Fruit fly (Drosophila melanogaster): ENCODE results near the gene subdued.

The subdued gene

DNA sequence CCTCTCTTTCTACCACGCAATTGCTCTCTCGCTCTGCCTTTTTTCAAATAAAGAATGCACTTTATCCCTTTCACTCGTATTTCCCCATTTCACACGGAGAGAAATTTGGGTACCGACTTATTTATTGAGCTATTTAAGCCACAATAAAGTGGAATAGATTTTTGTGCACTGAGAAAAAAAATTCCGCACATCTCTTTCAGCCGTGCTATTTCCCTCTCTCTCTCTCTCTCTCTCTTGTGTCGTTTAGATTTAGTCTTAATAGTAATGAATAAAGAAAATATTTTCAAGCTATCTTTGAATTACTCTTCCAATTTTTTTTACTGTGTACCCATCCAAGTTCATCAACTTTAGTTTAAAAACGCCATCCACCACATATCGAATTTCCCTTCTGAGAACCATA is 18.9 kb downstream of the subdued start (continued):
- TF ChIP-seq pdm3 (GFP tag; optimal IDR thresholded peaks at IDR 0.05) (peak; percentile 82), CG11294 (GFP tag; IDR thresholded peaks at IDR 0.05) (peak; percentile 53), spab (GFP tag; optimal IDR thresholded peaks at IDR 0.05) (peak; percentile 32), CG11902 (GFP tag; optimal IDR thresholded peaks at IDR 0.05) (peak; percentile 67), Hr38 (GFP tag; optimal IDR thresholded peaks at IDR 0.05) (no peak), CG3032 (tag; optimal IDR thresholded peaks at IDR 0.05) (peak; percentile 54), dsx (GFP tag; optimal IDR thresholded peaks at IDR 0.05; ENCODE audit: poor library complexity, severe bottlenecking) (no peak), CG31627 (GFP tag; optimal IDR thresholded peaks at IDR 0.05) (peak; percentile 85), CG10631 (GFP tag; optimal IDR thresholded peaks at IDR 0.05) (peak; percentile 60), ss (GFP tag; optimal IDR thresholded peaks at IDR 0.05) (peak in 1 of 2 experiments; percentile 50), CG15336 (GFP tag; IDR thresholded peaks at IDR 0.05) (peak; percentile 78), CG6276 (GFP tag; optimal IDR thresholded peaks at IDR 0.05) (peak; percentile 46)

DNA sequence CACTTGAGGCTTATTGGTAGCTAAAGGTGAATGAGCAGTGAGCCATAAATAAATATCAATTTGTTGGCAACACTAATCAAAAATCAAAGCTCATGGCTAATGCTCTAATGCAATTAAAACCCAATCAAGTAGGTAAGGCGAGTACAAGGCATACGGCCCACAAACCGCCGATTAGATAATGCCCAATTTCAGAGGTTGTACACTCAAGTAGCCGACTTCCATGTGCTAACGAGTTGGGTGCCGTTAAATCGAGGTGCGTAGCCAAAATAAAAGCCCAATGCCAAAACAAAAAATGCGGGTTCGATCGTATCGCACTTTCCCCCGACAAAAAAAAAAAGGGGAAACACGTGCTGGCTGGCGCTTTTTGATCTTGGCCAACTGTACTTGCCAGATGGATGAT is 20.5 kb downstream of the subdued start:
- TF ChIP-seq Eip93F (GFP tag; optimal IDR thresholded peaks at IDR 0.05) (no peak), vri (GFP tag; optimal IDR thresholded peaks at IDR 0.05) (peak; percentile 62)

DNA sequence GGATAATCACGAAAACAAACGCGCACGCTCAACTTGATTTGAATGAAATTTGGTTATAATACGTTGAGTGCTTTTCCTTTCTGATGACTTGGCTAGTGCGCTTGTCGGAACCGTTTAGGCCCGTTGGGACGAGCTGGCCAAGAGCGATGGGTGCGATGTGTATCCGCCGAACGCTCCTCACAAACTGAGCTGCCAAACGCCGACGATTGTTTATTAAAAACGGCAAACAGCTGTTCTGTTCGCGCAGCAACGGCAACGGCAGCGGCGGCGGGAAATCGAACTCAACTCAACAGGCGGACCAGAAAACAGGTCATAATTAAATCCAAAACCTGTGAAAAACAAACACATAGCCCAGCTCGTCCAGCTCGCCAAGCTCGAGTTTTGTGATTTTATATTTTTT is 21.6 kb downstream of the subdued start:
- TF ChIP-seq Eip78C (GFP tag) = peak; percentile 25
- peak; percentile 42 for TF ChIP-seq fkh (GFP tag; optimal IDR thresholded peaks at IDR 0.05)
- no peak for TF ChIP-seq acj6 (GFP tag; optimal IDR thresholded peaks at IDR 0.05)
- no peak for TF ChIP-seq Eip75B (GFP tag; optimal IDR thresholded peaks at IDR 0.05)
- no peak for TF ChIP-seq Sox14 (GFP tag; optimal IDR thresholded peaks at IDR 0.05)
- TF ChIP-seq CG6163 (GFP tag; IDR thresholded peaks at IDR 0.05) = peak; percentile 14; the same call in 1 of the 3 replicates
- TF ChIP-seq Ets96B (tag; optimal IDR thresholded peaks at IDR 0.05) = no peak
- no peak for TF ChIP-seq fd59A (GFP tag; optimal IDR thresholded peaks at IDR 0.05)

DNA sequence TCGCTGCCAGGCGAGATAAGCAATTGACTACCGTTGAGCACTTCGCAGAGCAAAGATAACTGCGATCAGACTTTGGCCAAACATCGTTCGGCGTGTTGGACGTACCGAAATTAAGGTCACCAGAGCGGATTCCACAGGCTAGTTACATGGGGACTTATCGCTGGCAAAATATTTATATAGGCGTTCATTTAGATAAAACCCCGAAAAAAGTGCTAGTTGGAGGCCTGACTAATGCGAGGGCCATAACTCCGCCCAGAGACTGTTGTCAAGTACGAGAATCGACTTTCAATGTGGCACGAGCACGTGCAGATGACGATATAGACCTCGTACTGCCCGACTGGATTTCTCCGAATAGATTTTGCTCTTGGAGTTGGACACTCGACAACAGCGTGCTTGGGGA is 22.6 kb downstream of the subdued start:
- TF ChIP-seq CG6163 (GFP tag; IDR thresholded peaks at IDR 0.05) (no peak), fkh (GFP tag; optimal IDR thresholded peaks at IDR 0.05) (peak; percentile 41)

DNA sequence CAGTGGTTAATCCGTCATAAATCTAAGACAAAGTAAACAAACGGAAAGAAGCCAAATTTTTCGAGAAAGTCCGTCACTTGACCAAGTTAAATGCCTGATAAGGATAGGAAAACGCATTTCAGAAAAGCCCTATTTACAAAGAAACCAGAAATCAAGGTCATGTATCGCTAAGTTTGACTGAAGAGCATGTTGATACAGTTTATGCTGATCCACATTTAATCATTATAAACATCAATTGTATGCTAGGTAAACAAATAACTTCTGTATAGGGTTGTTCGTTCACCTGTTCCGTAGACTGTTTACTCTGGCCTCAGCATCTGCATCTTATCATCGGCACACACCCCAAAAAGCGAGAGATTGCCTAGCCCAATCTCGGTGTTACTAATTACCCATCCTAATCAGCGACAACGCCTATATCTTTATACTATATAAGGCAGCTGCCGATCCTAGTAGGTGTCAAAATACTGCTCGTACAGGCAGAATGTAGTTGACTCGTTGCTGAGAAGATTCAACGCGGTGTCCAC is 29.6 kb downstream of the subdued start, which contains the start of gene CG16727:
Gene CG16727, plus strand, starts transcription at position 474 of the 524 bp plus-strand sequence.
- TF ChIP-seq fkh (GFP tag; optimal IDR thresholded peaks at IDR 0.05) = peak; percentile 77
- no peak for TF ChIP-seq vri (GFP tag; optimal IDR thresholded peaks at IDR 0.05)

DNA sequence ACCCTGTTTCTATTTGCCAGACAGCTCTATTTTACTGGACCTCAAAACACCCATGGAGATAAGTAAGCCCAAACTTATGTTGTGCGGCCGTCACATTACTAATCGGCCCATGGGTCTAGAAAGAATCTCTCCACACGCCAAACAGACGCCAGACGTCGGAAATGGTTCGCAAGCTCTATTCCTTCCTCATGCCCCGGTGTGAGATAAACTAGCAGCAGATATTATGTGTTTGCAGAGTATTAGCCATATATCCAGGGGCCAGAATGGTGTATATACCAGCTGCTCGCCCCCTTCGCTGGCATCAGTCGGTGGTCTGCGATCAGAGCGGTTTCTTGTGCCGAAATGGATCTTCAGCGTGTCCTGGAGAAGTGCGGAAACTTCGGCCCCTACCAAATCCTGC is 32.6 kb downstream of the subdued start, which contains the start of gene CG17752:
Gene CG17752, plus strand, starts transcription at position 301 of the 400 bp plus-strand sequence.
- TF ChIP-seq CG11762 (GFP tag; optimal IDR thresholded peaks at IDR 0.05; ENCODE audit: insufficient read depth) = no peak
- TF ChIP-seq fkh (GFP tag; optimal IDR thresholded peaks at IDR 0.05) = peak; percentile 10

DNA sequence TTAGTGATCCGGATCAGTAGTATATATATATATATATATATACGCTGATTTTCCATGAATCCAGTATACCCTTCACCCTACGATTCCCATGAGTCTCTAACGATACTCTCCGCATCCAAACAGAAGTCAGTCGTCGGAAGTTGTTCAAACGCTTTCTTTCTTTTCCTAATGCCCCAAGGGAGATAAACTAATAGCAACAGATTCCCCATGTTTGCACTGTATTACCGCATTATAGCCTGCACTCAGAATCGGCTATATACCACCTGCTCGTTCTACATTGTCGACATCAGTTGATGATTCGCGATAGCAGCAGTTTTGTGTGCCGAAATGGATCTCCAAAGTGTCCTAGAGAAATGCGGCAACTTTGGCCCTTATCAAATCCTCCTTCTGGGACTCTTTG is 35.6 kb downstream of the subdued start, which contains the start of gene CG17751:
Gene CG17751, plus strand, starts transcription at position 301 of the 400 bp plus-strand sequence.
- TF ChIP-seq achi (GFP tag; optimal IDR thresholded peaks at IDR 0.05) (no peak), CG31627 (GFP tag; optimal IDR thresholded peaks at IDR 0.05) (no peak), Lpt (GFP tag; optimal IDR thresholded peaks at IDR 0.05) (no peak), svp (GFP tag) (no peak), CG6163 (GFP tag; IDR thresholded peaks at IDR 0.05) (no peak), CG9139 (GFP tag; optimal IDR thresholded peaks at IDR 0.05) (no peak), CG11902 (GFP tag; optimal IDR thresholded peaks at IDR 0.05) (no peak), Sox102F (GFP tag; optimal IDR thresholded peaks at IDR 0.05) (no peak), fd85E (GFP tag; optimal IDR thresholded peaks at IDR 0.05) (no peak), Met (GFP tag; optimal IDR thresholded peaks at IDR 0.05) (no peak)

Data from whole organism, prepupa.